Fruit fly (Drosophila melanogaster): ENCODE results near the gene CG33080.

CG33080 gene

dm6 chrX:5744992-5745732 is 27.6 kb upstream of the CG33080 start (continued):
- no peak for TF ChIP-seq CG13894 (tag; optimal IDR thresholded peaks at IDR 0.05)
- TF ChIP-seq pum (GFP tag; optimal IDR thresholded peaks at IDR 0.05): peak; percentile 10
- TF ChIP-seq CG14441 (GFP tag; IDR thresholded peaks at IDR 0.05): no peak
- peak in 1 of 2 experiments; percentile 93 for TF ChIP-seq Pdp1 (GFP tag; optimal IDR thresholded peaks at IDR 0.05)
- no peak for TF ChIP-seq dm (GFP tag; optimal IDR thresholded peaks at IDR 0.05)
- TF ChIP-seq schlank (tag; optimal IDR thresholded peaks at IDR 0.05): no peak
- no peak for TF ChIP-seq wdn (GFP tag; IDR thresholded peaks at IDR 0.05)
- peak; percentile 57 for TF ChIP-seq lilli (GFP tag; optimal IDR thresholded peaks at IDR 0.05)
- no peak for TF ChIP-seq CG8290 (GFP tag; optimal IDR thresholded peaks at IDR 0.05)
- peak in 1 of 2 experiments; percentile 41 for TF ChIP-seq CG8290 (tag; optimal IDR thresholded peaks at IDR 0.05)
- TF ChIP-seq CG13287 (GFP tag; IDR thresholded peaks at IDR 0.05; ENCODE audit: partially characterized antibody): peak; percentile 73
- no peak for TF ChIP-seq ap (GFP tag; IDR thresholded peaks at IDR 0.05)
- TF ChIP-seq Ravus (GFP tag; IDR thresholded peaks at IDR 0.05): no peak
- no peak for TF ChIP-seq repo (GFP tag; optimal IDR thresholded peaks at IDR 0.05)
- no peak for TF ChIP-seq esg (GFP tag; conservative IDR thresholded peaks at IDR 0.05)
- TF ChIP-seq psq (GFP tag; optimal IDR thresholded peaks at IDR 0.05): no peak
- TF ChIP-seq HmgD (GFP tag; optimal IDR thresholded peaks at IDR 0.05): no peak
- no peak for TF ChIP-seq trem (tag; optimal IDR thresholded peaks at IDR 0.05)
- TF ChIP-seq grn (GFP tag; optimal IDR thresholded peaks at IDR 0.05): no peak
- TF ChIP-seq CG31388 (GFP tag; optimal IDR thresholded peaks at IDR 0.05): no peak
- 0 out of 3 replicates have a peak, but pooled peaks have one; percentile 13 for TF ChIP-seq CG34422 (GFP tag; IDR thresholded peaks at IDR 0.05)
- TF ChIP-seq nerfin-1 (tag; optimal IDR thresholded peaks at IDR 0.05): no peak
- no peak for TF ChIP-seq ems (GFP tag; optimal IDR thresholded peaks at IDR 0.05)
- TF ChIP-seq ci (GFP tag; IDR thresholded peaks at IDR 0.05): peak; percentile 29; the same call in 1 of the 3 replicates
- TF ChIP-seq toy (GFP tag; IDR thresholded peaks at IDR 0.05): no peak
- no peak for TF ChIP-seq jing (GFP tag; optimal IDR thresholded peaks at IDR 0.05)
- TF ChIP-seq az2 (GFP tag; optimal IDR thresholded peaks at IDR 0.05): peak; percentile 17
- no peak for TF ChIP-seq ash1 (GFP tag; optimal IDR thresholded peaks at IDR 0.05)
- no peak for TF ChIP-seq stc (GFP tag; IDR thresholded peaks at IDR 0.05)
- no peak for TF ChIP-seq CG43689 (GFP tag; IDR thresholded peaks at IDR 0.05)
- TF ChIP-seq otp (GFP tag; IDR thresholded peaks at IDR 0.05): no peak
- no peak for TF ChIP-seq peb (GFP tag; IDR thresholded peaks at IDR 0.05)
- no peak for TF ChIP-seq CG10321 (GFP tag; IDR thresholded peaks at IDR 0.05)
- TF ChIP-seq tll (GFP tag; optimal IDR thresholded peaks at IDR 0.05): no peak
- TF ChIP-seq ftz-f1 (GFP tag; optimal IDR thresholded peaks at IDR 0.05): no peak
- no peak for TF ChIP-seq dimm (GFP tag; IDR thresholded peaks at IDR 0.05)
- no peak for TF ChIP-seq Xbp1 (GFP tag; optimal IDR thresholded peaks at IDR 0.05)
- TF ChIP-seq CG9215 (GFP tag; IDR thresholded peaks at IDR 0.05): peak; percentile 12; the same call in 1 of the 2 replicates
- TF ChIP-seq Hsf (GFP tag; optimal IDR thresholded peaks at IDR 0.05): peak; percentile 3
- peak; percentile 11 for TF ChIP-seq CG15514 (GFP tag; optimal IDR thresholded peaks at IDR 0.05)
- TF ChIP-seq sd (tag; optimal IDR thresholded peaks at IDR 0.05): no peak
- no peak for TF ChIP-seq chn (GFP tag; optimal IDR thresholded peaks at IDR 0.05)
- TF ChIP-seq so (GFP tag; IDR thresholded peaks at IDR 0.05): no peak
- TF ChIP-seq ewg (GFP tag; optimal IDR thresholded peaks at IDR 0.05): no peak
- TF ChIP-seq ara (GFP tag; IDR thresholded peaks at IDR 0.05): no peak
- TF ChIP-seq CG6813 (GFP tag; optimal IDR thresholded peaks at IDR 0.05): no peak
- TF ChIP-seq CG3838 (GFP tag; optimal IDR thresholded peaks at IDR 0.05): no peak
- TF ChIP-seq tup (GFP tag; optimal IDR thresholded peaks at IDR 0.05): no peak
- TF ChIP-seq Bteb2 (GFP tag; optimal IDR thresholded peaks at IDR 0.05): no peak
- TF ChIP-seq tgo (GFP tag; IDR thresholded peaks at IDR 0.05): 0 out of 3 replicates have a peak, but pooled peaks have one; percentile 18
- no peak for TF ChIP-seq CHES-1-like (GFP tag; optimal IDR thresholded peaks at IDR 0.05)

All from whole organism, embryonic.